Worm (Caenorhabditis elegans) whole organism, L3 larva: ENCODE results near the gene Y39B6A.25.

Source experiments
- ZK546.5 ChIP-seq: sonication (generic microtip); optimal IDR thresholded peaks from 2 replicates; lab custom pipeline; 2017; ENCODE audit warnings: missing biosample characterization, missing genetic modification characterization
- aly-2 ChIP-seq: fragments of 150-350 bp; optimal IDR thresholded peaks from 2 replicates; lab custom pipeline; 2014; ENCODE audit warnings: missing biosample characterization, missing genetic modification characterization
- ama-1 ChIP-seq: fragments of 150-350 bp; optimal IDR thresholded peaks from 2 replicates; lab custom pipeline; 2018
- ceh-16 ChIP-seq: sonication (generic microtip); optimal IDR thresholded peaks from 2 replicates; lab custom pipeline; 2017; ENCODE audit warnings: missing biosample characterization, missing genetic modification characterization
- ceh-28 ChIP-seq: fragments of 150-350 bp; optimal IDR thresholded peaks from 2 replicates; lab custom pipeline; 2014; ENCODE audit warnings: missing biosample characterization, missing genetic modification reagents, missing genetic modification characterization
- ceh-9 ChIP-seq: sonication (generic microtip); optimal IDR thresholded peaks from 2 replicates; lab custom pipeline; 2018; ENCODE audit warnings: missing biosample characterization, missing genetic modification characterization
- daf-12 ChIP-seq: fragments of 150-350 bp; optimal IDR thresholded peaks from 2 replicates; lab custom pipeline; 2014; ENCODE audit warnings: missing biosample characterization, missing genetic modification reagents, missing genetic modification characterization
- egl-27 ChIP-seq: sonication (generic microtip); optimal IDR thresholded peaks from 4 replicates; lab custom pipeline; 2017; ENCODE audit warnings: missing biosample characterization, missing genetic modification reagents, missing genetic modification characterization
- egl-5 ChIP-seq: fragments of 150-350 bp; optimal IDR thresholded peaks from 2 replicates; lab custom pipeline; 2017; ENCODE audit warnings: missing biosample characterization, missing genetic modification reagents, missing genetic modification characterization, inconsistent platforms
- elt-1 ChIP-seq: fragments of 150-350 bp; optimal IDR thresholded peaks from 2 replicates; lab custom pipeline; 2014; ENCODE audit warnings: missing biosample characterization, missing genetic modification characterization
- elt-2 ChIP-seq: sonication (generic microtip); optimal IDR thresholded peaks from 2 replicates; lab custom pipeline; 2016; ENCODE audit warnings: missing genetic modification reagents, mild to moderate bottlenecking, missing genetic modification characterization, missing compliant biosample characterization
- elt-3 ChIP-seq, 3 experiments: fragments of 150-350 bp in 1 of 3; sonication (generic microtip) in 2 of 3; optimal IDR thresholded peaks; 2 replicates in 2 of 3; 4 replicates in 1 of 3; lab custom pipeline; 2014 to 2017; ENCODE audit warnings: missing biosample characterization in 3 of 3, missing genetic modification characterization in 3 of 3
- eor-1 ChIP-seq, 2 experiments: fragments of 150-350 bp; optimal IDR thresholded peaks; 2 replicates each; lab custom pipeline; 2014 to 2018; ENCODE audit warnings: missing biosample characterization in 2 of 2, missing genetic modification characterization in 2 of 2
- fkh-10 ChIP-seq: sonication (generic microtip); optimal IDR thresholded peaks from 2 replicates; lab custom pipeline; 2017; ENCODE audit warnings: missing biosample characterization, missing genetic modification reagents, missing genetic modification characterization
- fkh-2 ChIP-seq: fragments of 150-350 bp; optimal IDR thresholded peaks from 2 replicates; lab custom pipeline; 2014; ENCODE audit warnings: missing biosample characterization, missing genetic modification reagents, missing genetic modification characterization
- fos-1 ChIP-seq: fragments of 150-350 bp; optimal IDR thresholded peaks from 2 replicates; lab custom pipeline; 2014; ENCODE audit warnings: missing biosample characterization, missing genetic modification characterization
- hmg-11 ChIP-seq: sonication (generic microtip); optimal IDR thresholded peaks from 2 replicates; lab custom pipeline; 2016; ENCODE audit warnings: missing genetic modification characterization, missing compliant biosample characterization
- jun-1 ChIP-seq: fragments of 150-350 bp; optimal IDR thresholded peaks from 2 replicates; lab custom pipeline; 2014; ENCODE audit warnings: missing biosample characterization, missing genetic modification reagents, missing genetic modification characterization
- lin-39 ChIP-seq: fragments of 150-350 bp; optimal IDR thresholded peaks from 2 replicates; lab custom pipeline; 2018; ENCODE audit warnings: missing biosample characterization, missing genetic modification reagents, missing genetic modification characterization
- lsy-12 ChIP-seq: sonication (generic microtip); optimal IDR thresholded peaks from 2 replicates; lab custom pipeline; 2016; ENCODE audit warnings: mild to moderate bottlenecking, missing genetic modification characterization, missing compliant biosample characterization
- mdl-1 ChIP-seq: fragments of 150-350 bp; optimal IDR thresholded peaks from 2 replicates; lab custom pipeline; 2014; ENCODE audit warnings: missing biosample characterization, missing genetic modification characterization
- mml-1 ChIP-seq: fragments of 150-350 bp; sonication (generic microtip); optimal IDR thresholded peaks from 3 replicates; lab custom pipeline; 2014; ENCODE audit warnings: missing biosample characterization, missing genetic modification characterization
- nfya-1 ChIP-seq: sonication (generic microtip); optimal IDR thresholded peaks from 2 replicates; lab custom pipeline; 2017; ENCODE audit warnings: missing genetic modification characterization, mild to moderate bottlenecking, missing compliant biosample characterization, antibody characterized with exemption, moderate library complexity; ENCODE audit not compliant: insufficient read depth
- nhr-12 ChIP-seq: fragments of 150-350 bp; optimal IDR thresholded peaks from 2 replicates; lab custom pipeline; 2014; ENCODE audit warnings: missing biosample characterization, missing genetic modification characterization
- nhr-25 ChIP-seq: sonication (generic microtip); optimal IDR thresholded peaks from 2 replicates; lab custom pipeline; 2017; ENCODE audit warnings: missing biosample characterization, missing genetic modification characterization
- nhr-43 ChIP-seq: sonication (generic microtip); optimal IDR thresholded peaks from 2 replicates; lab custom pipeline; 2016; ENCODE audit warnings: mild to moderate bottlenecking, missing genetic modification characterization, missing compliant biosample characterization; ENCODE audit not compliant: poor library complexity, severe bottlenecking
- nhr-67 ChIP-seq: fragments of 150-350 bp; optimal IDR thresholded peaks from 2 replicates; lab custom pipeline; 2014; ENCODE audit warnings: missing biosample characterization, missing genetic modification characterization
- nhr-76 ChIP-seq: fragments of 150-350 bp; sonication (generic microtip); optimal IDR thresholded peaks from 5 replicates; lab custom pipeline; 2014; ENCODE audit warnings: missing biosample characterization, missing genetic modification characterization
- nhr-77 ChIP-seq: fragments of 150-350 bp; optimal IDR thresholded peaks from 2 replicates; lab custom pipeline; 2014; ENCODE audit warnings: missing biosample characterization, missing genetic modification characterization
- pha-4 ChIP-seq: fragments of 150-350 bp; optimal IDR thresholded peaks from 2 replicates; lab custom pipeline; 2014; ENCODE audit warnings: missing biosample characterization, missing genetic modification reagents, missing genetic modification characterization
- pqm-1 ChIP-seq: fragments of 150-350 bp; optimal IDR thresholded peaks from 2 replicates; lab custom pipeline; 2017; ENCODE audit warnings: missing biosample characterization, missing genetic modification characterization, inconsistent platforms
- sea-2 ChIP-seq: fragments of 150-350 bp; sonication (generic microtip); optimal IDR thresholded peaks from 4 replicates; lab custom pipeline; 2014; ENCODE audit warnings: missing biosample characterization, missing genetic modification reagents, missing genetic modification characterization
- skn-1 ChIP-seq: fragments of 150-350 bp; optimal IDR thresholded peaks from 2 replicates; lab custom pipeline; 2014; ENCODE audit warnings: missing biosample characterization, missing genetic modification characterization
- snpc-4 ChIP-seq: fragments of 150-350 bp; optimal IDR thresholded peaks from 2 replicates; lab custom pipeline; 2014; ENCODE audit warnings: missing biosample characterization, missing genetic modification characterization
- tbx-2 ChIP-seq: sonication (generic microtip); optimal IDR thresholded peaks from 2 replicates; lab custom pipeline; 2016; ENCODE audit warnings: mild to moderate bottlenecking, missing genetic modification characterization, missing compliant biosample characterization
- unc-39 ChIP-seq: sonication (generic microtip); optimal IDR thresholded peaks from 4 replicates; lab custom pipeline; 2017; ENCODE audit warnings: missing biosample characterization, missing genetic modification characterization
- unc-62 ChIP-seq: fragments of 150-350 bp; sonication (generic microtip); optimal IDR thresholded peaks from 4 replicates; lab custom pipeline; 2014; ENCODE audit warnings: missing biosample characterization, missing genetic modification reagents, missing genetic modification characterization
- zag-1 ChIP-seq: fragments of 150-350 bp; optimal IDR thresholded peaks from 2 replicates; lab custom pipeline; 2014; ENCODE audit warnings: missing biosample characterization, missing genetic modification characterization
- ztf-11 ChIP-seq: fragments of 150-350 bp; optimal IDR thresholded peaks from 2 replicates; lab custom pipeline; 2014; ENCODE audit warnings: missing biosample characterization, missing genetic modification characterization
- ztf-4 ChIP-seq: fragments of 150-350 bp; optimal IDR thresholded peaks from 2 replicates; lab custom pipeline; 2014; ENCODE audit warnings: missing biosample characterization, missing genetic modification characterization

Gene Y39B6A.25

ce11 chrV:19050888-19051287 lies 24.6 kb downstream of the Y39B6A.25 start:
- TF ChIP-seq nhr-67 (tag; lab: Kevin White, UChicago) (no peak), pha-4 (tag; lab: Kevin White, UChicago) (no peak), aly-2 (tag; lab: Kevin White, UChicago) (no peak), fkh-2 (tag; lab: Kevin White, UChicago) (no peak), jun-1 (tag; lab: Kevin White, UChicago) (no peak), lsy-12 (tag; lab: Kevin White, UChicago) (no peak), ceh-16 (tag; lab: Kevin White, UChicago) (no peak), unc-62 (GFP tag; lab: Kevin White, UChicago) (no peak)

DNA sequence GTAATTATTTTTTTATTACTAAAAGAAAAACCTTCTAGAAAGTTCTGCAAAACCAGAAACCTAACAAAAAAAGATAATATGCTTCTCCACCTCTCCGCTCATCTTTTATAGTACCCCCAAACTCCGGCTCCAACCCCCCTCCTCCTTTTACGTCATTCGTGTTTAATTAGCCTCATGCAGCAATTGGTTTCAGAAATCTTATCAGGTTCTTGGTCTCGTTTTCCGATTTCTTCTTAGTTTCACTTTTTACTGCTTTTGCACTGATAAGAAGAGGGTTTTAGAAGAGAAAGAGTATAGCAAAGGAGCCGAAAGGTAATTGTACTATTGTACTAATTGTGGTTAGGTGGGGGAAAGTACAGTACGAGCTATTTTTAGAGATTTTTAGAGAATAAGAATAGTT lies 25.2 kb downstream of the Y39B6A.25 start:
- TF ChIP-seq nhr-43, result no peak
- TF ChIP-seq pha-4 (tag; lab: Kevin White, UChicago), result peak; percentile 47
- no peak for TF ChIP-seq fkh-10 (GFP tag; lab: Kevin White, UChicago)
- TF ChIP-seq skn-1, result peak; percentile 54
- no peak for TF ChIP-seq tbx-2 (tag; lab: Kevin White, UChicago)
- TF ChIP-seq nfya-1 (tag; lab: Kevin White, UChicago), result peak; percentile 50
- TF ChIP-seq hmg-11 (tag; lab: Kevin White, UChicago), result no peak
- peak; percentile 98 for TF ChIP-seq elt-2
- no peak for TF ChIP-seq mdl-1 (tag; lab: Kevin White, UChicago)
- TF ChIP-seq jun-1 (tag; lab: Kevin White, UChicago), result peak; percentile 34
- TF ChIP-seq elt-1 (tag; lab: Kevin White, UChicago), result no peak
- no peak for TF ChIP-seq nhr-12 (tag; lab: Kevin White, UChicago)
- TF ChIP-seq pqm-1 (tag; lab: Kevin White, UChicago), result peak; percentile 95
- TF ChIP-seq egl-5 (tag; lab: Kevin White, UChicago), result no peak
- TF ChIP-seq eor-1 (tag; optimal IDR thresholded peaks at IDR 0.05; lab: Kevin White, UChicago), result no peak
- no peak for TF ChIP-seq nhr-76

ce11 chrV:19053281-19053680 lies 27.0 kb downstream of the Y39B6A.25 start:
- TF ChIP-seq ztf-11 (tag; lab: Kevin White, UChicago) (no peak), mml-1 (tag; lab: Kevin White, UChicago) (no peak), ceh-9 (tag; lab: Kevin White, UChicago) (no peak), ceh-28 (tag; lab: Kevin White, UChicago) (no peak), pha-4 (tag; lab: Kevin White, UChicago) (peak; percentile 28), aly-2 (tag; lab: Kevin White, UChicago) (no peak), elt-3 (tag; optimal IDR thresholded peaks at IDR 0.05; lab: Kevin White, UChicago) (no peak), lsy-12 (tag; lab: Kevin White, UChicago) (peak; percentile 7), nhr-77 (tag; lab: Kevin White, UChicago) (no peak), unc-62 (GFP tag; lab: Kevin White, UChicago) (no peak), lin-39 (tag; lab: Kevin White, UChicago) (no peak), sea-2 (GFP tag; lab: Kevin White, UChicago) (no peak), ama-1 (lab: Kevin White, UChicago) (no peak), nhr-67 (tag; lab: Kevin White, UChicago) (no peak), elt-2 (peak; percentile 98), mdl-1 (tag; lab: Kevin White, UChicago) (no peak), fkh-10 (GFP tag; lab: Kevin White, UChicago) (no peak), jun-1 (tag; lab: Kevin White, UChicago) (peak; percentile 68), elt-1 (tag; lab: Kevin White, UChicago) (no peak), snpc-4 (tag; lab: Kevin White, UChicago) (no peak), zag-1 (tag; lab: Kevin White, UChicago) (no peak), nfya-1 (tag; lab: Kevin White, UChicago) (no peak), skn-1 (peak; percentile 1), unc-39 (tag; lab: Kevin White, UChicago) (no peak), fkh-2 (tag; lab: Kevin White, UChicago) (no peak), egl-27 (tag; lab: Kevin White, UChicago) (no peak), nhr-76 (no peak), egl-5 (tag; lab: Kevin White, UChicago) (no peak), nhr-25 (tag; lab: Kevin White, UChicago) (no peak), nhr-43 (no peak), fos-1 (no peak), ZK546.5 (tag; lab: Kevin White, UChicago) (no peak), ztf-4 (tag; lab: Kevin White, UChicago) (no peak), pqm-1 (tag; lab: Kevin White, UChicago) (peak; percentile 96), daf-12 (tag; lab: Kevin White, UChicago) (no peak)
